Worm (Caenorhabditis elegans): Measurements from ENCODE around the gene F44E7.9.

DNA sequence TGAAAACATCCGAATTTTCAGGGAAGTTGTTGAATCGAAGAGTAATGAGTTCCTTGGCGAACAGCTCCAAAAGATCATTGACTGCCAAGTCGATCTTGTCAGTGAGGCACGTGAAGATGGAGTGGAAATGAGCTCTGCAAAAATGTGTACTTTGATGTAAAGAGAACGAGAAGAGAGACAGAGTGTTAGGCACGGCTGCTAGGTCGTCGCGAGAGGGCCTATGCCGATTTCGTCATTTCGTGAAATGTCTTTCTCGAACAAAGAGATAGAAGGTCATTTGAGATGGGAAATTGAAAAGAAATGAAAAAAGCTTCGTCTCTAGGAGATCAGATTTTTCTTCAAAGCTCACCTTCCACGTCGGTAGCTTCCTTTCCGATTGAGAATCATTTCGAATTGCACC is 11.0 kb upstream of the F44E7.9 start:
- TF ChIP-seq nhr-237 (tag; optimal IDR thresholded peaks at IDR 0.05): no peak
- TF ChIP-seq unc-62 (GFP tag; optimal IDR thresholded peaks at IDR 0.05): no peak
- no peak for TF ChIP-seq unc-86 (tag; optimal IDR thresholded peaks at IDR 0.05)
